Fruit fly (Drosophila melanogaster): ENCODE results near the gene mRpL45.

The mRpL45 gene

DNA sequence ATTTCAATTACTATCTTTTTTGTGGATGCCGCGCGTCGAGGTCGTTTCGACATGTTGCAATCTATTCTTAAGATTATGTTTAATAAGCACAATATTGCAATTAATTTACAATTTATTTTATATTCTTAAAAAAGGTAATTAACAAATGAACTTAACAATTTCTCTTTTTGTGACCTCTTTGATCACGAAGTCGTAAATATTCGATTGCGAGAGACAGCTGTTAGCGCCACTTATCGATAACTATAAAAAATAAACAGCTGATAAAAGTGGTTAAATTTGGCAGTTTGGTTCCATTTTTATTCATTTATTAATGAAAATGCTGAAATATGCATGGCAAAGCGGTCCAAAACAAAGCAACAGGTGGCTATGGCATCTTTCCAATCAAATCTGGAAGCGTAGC lies 4.8 kb upstream of the mRpL45 start, which contains the start of the genes CG31156 and mRRF2 (continued):
- peak; percentile 20 for TF ChIP-seq BEAF-32 (GFP tag; optimal IDR thresholded peaks at IDR 0.05)
- TF ChIP-seq CG11398 (GFP tag; optimal IDR thresholded peaks at IDR 0.05), result no peak
- TF ChIP-seq hth (optimal IDR thresholded peaks at IDR 0.05), result no peak
- TF ChIP-seq Deaf1 (tag; optimal IDR thresholded peaks at IDR 0.05), result no peak
- no peak for TF ChIP-seq Fer3 (tag; optimal IDR thresholded peaks at IDR 0.05)
- peak; percentile 28 for TF ChIP-seq Myb (GFP tag; optimal IDR thresholded peaks at IDR 0.05)
- TF ChIP-seq z (GFP tag; IDR thresholded peaks at IDR 0.05), result no peak
- no peak for TF ChIP-seq Six4 (GFP tag; optimal IDR thresholded peaks at IDR 0.05)
- peak; percentile 13 for TF ChIP-seq MESR4 (GFP tag; optimal IDR thresholded peaks at IDR 0.05)
- TF ChIP-seq knrl (GFP tag; IDR thresholded peaks at IDR 0.05; ENCODE audit: partially characterized antibody), result no peak
- no peak for TF ChIP-seq CG14441 (GFP tag; IDR thresholded peaks at IDR 0.05)
- TF ChIP-seq croc (GFP tag; conservative IDR thresholded peaks at IDR 0.05), result no peak
- peak; percentile 67 for TF ChIP-seq CG13287 (GFP tag; IDR thresholded peaks at IDR 0.05; ENCODE audit: partially characterized antibody)
- peak; percentile 22 for TF ChIP-seq YL-1 (GFP tag; optimal IDR thresholded peaks at IDR 0.05)
- TF ChIP-seq CG17361 (GFP tag; IDR thresholded peaks at IDR 0.05), result no peak
- no peak for TF ChIP-seq Bdp1 (GFP tag; optimal IDR thresholded peaks at IDR 0.05)
- no peak for TF ChIP-seq Jarid2 (GFP tag; optimal IDR thresholded peaks at IDR 0.05)
- TF ChIP-seq Scr (GFP tag; IDR thresholded peaks at IDR 0.05; ENCODE audit: partially characterized antibody), result peak; percentile 36; the same call in 1 of the 2 replicates
- TF ChIP-seq CG7839 (tag; optimal IDR thresholded peaks at IDR 0.05), result no peak
- TF ChIP-seq chm (GFP tag; IDR thresholded peaks at IDR 0.05), result no peak
- TF ChIP-seq pzg (GFP tag; optimal IDR thresholded peaks at IDR 0.05), result peak; percentile 5
- TF ChIP-seq amos (GFP tag; IDR thresholded peaks at IDR 0.05; ENCODE audit: partially characterized antibody), result no peak
- TF ChIP-seq MBD-R2 (GFP tag; IDR thresholded peaks at IDR 0.05), result peak; percentile 45; the same call in 1 of the 2 replicates
- TF ChIP-seq CG11560 (tag; IDR thresholded peaks at IDR 0.05), result peak; percentile 91; the same call in 1 of the 3 replicates
- TF ChIP-seq CG15269 (tag; optimal IDR thresholded peaks at IDR 0.05), result no peak
- TF ChIP-seq Dll (GFP tag; IDR thresholded peaks at IDR 0.05; ENCODE audit: partially characterized antibody), result peak; percentile 59; the same call in 2 of the 4 replicates
- TF ChIP-seq CG4820 (GFP tag; optimal IDR thresholded peaks at IDR 0.05), result no peak
- TF ChIP-seq trem (tag; optimal IDR thresholded peaks at IDR 0.05), result peak; percentile 11
- no peak for TF ChIP-seq pnt (GFP tag; optimal IDR thresholded peaks at IDR 0.05)
- TF ChIP-seq gce (GFP tag; IDR thresholded peaks at IDR 0.05), result no peak
- TF ChIP-seq CG30020 (tag; optimal IDR thresholded peaks at IDR 0.05), result no peak
- no peak for TF ChIP-seq Fer1 (GFP tag; optimal IDR thresholded peaks at IDR 0.05)
- peak in 1 of 2 experiments; percentile 40 for TF ChIP-seq tll (GFP tag; optimal IDR thresholded peaks at IDR 0.05)
- TF ChIP-seq lilli (GFP tag; optimal IDR thresholded peaks at IDR 0.05), result no peak
- TF ChIP-seq sna (GFP tag; IDR thresholded peaks at IDR 0.05; ENCODE audit: partially characterized antibody), result 0 out of 2 replicates have a peak, but pooled peaks have one; percentile 44
- TF ChIP-seq Dref (GFP tag; IDR thresholded peaks at IDR 0.05), result peak; percentile 56
- TF ChIP-seq crp (GFP tag; optimal IDR thresholded peaks at IDR 0.05), result peak; percentile 42 to 90
- no peak for TF ChIP-seq dpn (GFP tag; optimal IDR thresholded peaks at IDR 0.05)
- TF ChIP-seq gt (GFP tag; IDR thresholded peaks at IDR 0.05), result no peak
- TF ChIP-seq jing (GFP tag; optimal IDR thresholded peaks at IDR 0.05), result no peak
- no peak for TF ChIP-seq tio (GFP tag; optimal IDR thresholded peaks at IDR 0.05)
- TF ChIP-seq Adf1 (GFP tag; IDR thresholded peaks at IDR 0.05), result no peak
- TF ChIP-seq sqz (GFP tag; optimal IDR thresholded peaks at IDR 0.05), result no peak
- TF ChIP-seq HHEX (GFP tag; optimal IDR thresholded peaks at IDR 0.05), result no peak
- TF ChIP-seq Hand (GFP tag; optimal IDR thresholded peaks at IDR 0.05), result no peak
- TF ChIP-seq hbn (GFP tag; IDR thresholded peaks at IDR 0.05; ENCODE audit: partially characterized antibody), result no peak
- TF ChIP-seq bowl (GFP tag; IDR thresholded peaks at IDR 0.05), result no peak
